Worm (Caenorhabditis elegans): ENCODE results near the gene semi-1.

DNA sequence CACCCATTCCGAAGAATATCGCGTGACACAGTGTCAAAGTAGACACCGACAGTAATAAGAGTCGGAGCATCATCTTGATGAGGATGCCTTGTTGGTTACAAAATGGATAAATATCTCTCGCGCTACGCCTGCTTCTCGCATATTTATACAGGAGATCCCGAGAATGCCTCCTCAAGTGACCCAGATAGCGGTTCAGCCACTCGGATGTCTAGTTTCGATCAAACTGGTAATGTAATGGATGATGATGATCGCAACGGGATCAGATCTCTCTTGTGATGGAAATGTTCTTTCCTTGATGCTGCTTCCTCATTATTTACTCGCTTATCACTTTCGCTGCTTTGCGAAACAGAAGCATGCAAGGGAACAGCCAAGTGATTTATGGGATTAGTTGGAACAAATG lies 48.8 kb upstream of the semi-1 start, which contains the start of gene grl-17:
- TF ChIP-seq egl-27 (tag; optimal IDR thresholded peaks at IDR 0.05) (no peak), ceh-82 (tag; optimal IDR thresholded peaks at IDR 0.05) (no peak), lin-39 (tag; optimal IDR thresholded peaks at IDR 0.05) (no peak), elt-2 (tag; optimal IDR thresholded peaks at IDR 0.05) (no peak), nhr-12 (tag; optimal IDR thresholded peaks at IDR 0.05) (no peak), nfya-1 (tag; optimal IDR thresholded peaks at IDR 0.05; ENCODE audit: insufficient read depth) (no peak), jun-1 (tag; optimal IDR thresholded peaks at IDR 0.05) (no peak), aly-2 (tag; optimal IDR thresholded peaks at IDR 0.05) (no peak), skn-1 (tag; optimal IDR thresholded peaks at IDR 0.05) (no peak), zag-1 (tag; optimal IDR thresholded peaks at IDR 0.05) (no peak)
